Fruit fly (Drosophila melanogaster) whole organism, wandering third instar larva: ENCODE data around the gene CG44195.

Source experiments
- Dfd ChIP-seq: fragments of >200 bp; optimal IDR thresholded peaks from 2 replicates; lab custom pipeline; 2017; ENCODE audit warnings: missing biosample characterization, missing genetic modification characterization
- Hnf4 ChIP-seq: fragments of 200-800 bp; sonication (Bioruptor generic); optimal IDR thresholded peaks from 2 replicates; lab custom pipeline; 2016; ENCODE audit warnings: missing biosample characterization, mild to moderate bottlenecking, missing genetic modification characterization
- Myc ChIP-seq: fragments of >200 bp; optimal IDR thresholded peaks from 2 replicates; lab custom pipeline; 2017
- h ChIP-seq: fragments of 200-800 bp; sonication (Bioruptor generic); optimal IDR thresholded peaks from 3 replicates; lab custom pipeline; 2016; ENCODE audit warnings: missing biosample characterization, mild to moderate bottlenecking, missing genetic modification characterization
- psq ChIP-seq: fragments of 200-800 bp; sonication (Bioruptor generic); optimal IDR thresholded peaks from 3 replicates; lab custom pipeline; 2017; ENCODE audit warnings: missing biosample characterization, mild to moderate bottlenecking, missing genetic modification characterization, moderate library complexity
- usp ChIP-seq: fragments of >200 bp; optimal IDR thresholded peaks from 2 replicates; lab custom pipeline; 2017; ENCODE audit warnings: missing biosample characterization, missing genetic modification characterization

DNA sequence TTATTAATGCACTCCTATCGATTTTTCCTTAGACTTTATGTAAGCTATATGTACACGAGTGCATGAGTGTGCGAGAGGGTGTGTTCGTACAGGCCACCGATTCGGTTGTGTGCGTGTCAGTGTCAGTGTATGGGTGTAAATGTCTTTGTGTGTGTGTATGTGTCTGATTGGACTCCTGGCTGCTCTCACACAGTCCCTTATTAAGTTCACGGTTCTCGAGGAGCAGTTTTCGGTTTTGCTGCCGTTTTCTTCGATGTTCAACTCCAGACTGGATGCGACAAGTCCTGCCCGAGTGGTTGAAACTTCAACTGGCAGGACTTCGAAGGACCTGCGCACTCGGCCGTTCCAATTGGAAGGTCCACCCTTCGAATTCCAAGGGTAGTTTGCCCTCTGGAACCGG is 17.9 kb upstream of the CG44195 start:
- TF ChIP-seq Hnf4 (GFP tag; lab: Kevin White, UChicago): no peak
- TF ChIP-seq Dfd (GFP tag; lab: Kevin White, UChicago): no peak
- no peak for TF ChIP-seq psq (GFP tag; lab: Kevin White, UChicago)
- TF ChIP-seq Myc (lab: Kevin White, UChicago): no peak
- TF ChIP-seq usp (GFP tag; lab: Kevin White, UChicago): no peak
- TF ChIP-seq h (GFP tag; lab: Kevin White, UChicago): no peak
